Fruit fly (Drosophila melanogaster): ENCODE measurements around the gene Ptpmeg.

Gene Ptpmeg

dm6 chr3L:350651-351228, 22.8 kb downstream of the Ptpmeg start (continued):
- TF ChIP-seq CG10543 (GFP tag; optimal IDR thresholded peaks at IDR 0.05) = no peak
- no peak for TF ChIP-seq stwl (tag; optimal IDR thresholded peaks at IDR 0.05)
- TF ChIP-seq CG31388 (GFP tag; optimal IDR thresholded peaks at IDR 0.05) = peak; percentile 42
- no peak for TF ChIP-seq Dref (GFP tag; IDR thresholded peaks at IDR 0.05)
- TF ChIP-seq HmgZ (tag; optimal IDR thresholded peaks at IDR 0.05) = peak; percentile 67
- peak; percentile 70 for TF ChIP-seq CG11085 (GFP tag; IDR thresholded peaks at IDR 0.05)
- no peak for TF ChIP-seq sna (GFP tag; IDR thresholded peaks at IDR 0.05; ENCODE audit: partially characterized antibody)
- peak; percentile 87 for TF ChIP-seq CG31441 (GFP tag; IDR thresholded peaks at IDR 0.05)
- peak; percentile 37 for TF ChIP-seq tx (GFP tag; optimal IDR thresholded peaks at IDR 0.05)
- TF ChIP-seq trem (tag; optimal IDR thresholded peaks at IDR 0.05) = peak; percentile 61
- TF ChIP-seq Hmx (GFP tag; optimal IDR thresholded peaks at IDR 0.05) = no peak
- TF ChIP-seq hth (optimal IDR thresholded peaks at IDR 0.05) = no peak
- no peak for TF ChIP-seq Dp (GFP tag; optimal IDR thresholded peaks at IDR 0.05)
- peak; percentile 20 for TF ChIP-seq CG12744 (GFP tag; optimal IDR thresholded peaks at IDR 0.05)
- TF ChIP-seq slbo (GFP tag; IDR thresholded peaks at IDR 0.05) = peak; percentile 85
- no peak for TF ChIP-seq CHES-1-like (GFP tag; optimal IDR thresholded peaks at IDR 0.05)
- peak; percentile 68 for TF ChIP-seq tap (tag; optimal IDR thresholded peaks at IDR 0.05)
- TF ChIP-seq zfh1 (GFP tag; IDR thresholded peaks at IDR 0.05) = peak; percentile 70; the same call in 2 of the 3 replicates
- TF ChIP-seq Ets97D (GFP tag; optimal IDR thresholded peaks at IDR 0.05) = peak; percentile 52
- TF ChIP-seq Drgx (GFP tag; IDR thresholded peaks at IDR 0.05) = peak; percentile 71
- no peak for TF ChIP-seq CG10959 (GFP tag; IDR thresholded peaks at IDR 0.05)
- peak; percentile 29 for TF ChIP-seq psq (GFP tag; optimal IDR thresholded peaks at IDR 0.05)
- TF ChIP-seq sens (GFP tag) = peak; percentile 97
- TF ChIP-seq ranshi (GFP tag; IDR thresholded peaks at IDR 0.05) = peak; percentile 88
- no peak for TF ChIP-seq her (GFP tag; optimal IDR thresholded peaks at IDR 0.05)
- peak; percentile 69 for TF ChIP-seq CG7556 (GFP tag; optimal IDR thresholded peaks at IDR 0.05)
- TF ChIP-seq CG17385 (GFP tag; optimal IDR thresholded peaks at IDR 0.05) = no peak
- no peak for TF ChIP-seq jing (GFP tag; optimal IDR thresholded peaks at IDR 0.05)
- TF ChIP-seq Dbx (GFP tag; IDR thresholded peaks at IDR 0.05) = peak; percentile 85
- TF ChIP-seq unc-4 (GFP tag; IDR thresholded peaks at IDR 0.05; ENCODE audit: partially characterized antibody) = no peak
- no peak for TF ChIP-seq ham (GFP tag; IDR thresholded peaks at IDR 0.05)
- peak; percentile 70 for TF ChIP-seq CG14710 (tag; optimal IDR thresholded peaks at IDR 0.05)
- peak; percentile 45 for TF ChIP-seq nerfin-1 (tag; optimal IDR thresholded peaks at IDR 0.05)
- no peak for TF ChIP-seq Sin3A (optimal IDR thresholded peaks at IDR 0.05)
- peak; percentile 77; the same call in 2 of the 3 replicates for TF ChIP-seq ken (GFP tag; IDR thresholded peaks at IDR 0.05)
- TF ChIP-seq NFAT (GFP tag; IDR thresholded peaks at IDR 0.05) = peak; percentile 39; the same call in 1 of the 2 replicates
- peak; percentile 36 for TF ChIP-seq Max (GFP tag; optimal IDR thresholded peaks at IDR 0.05)
- peak; percentile 58 for TF ChIP-seq Spps (tag; optimal IDR thresholded peaks at IDR 0.05)
- TF ChIP-seq CG6254 (GFP tag; optimal IDR thresholded peaks at IDR 0.05) = peak; percentile 50
- 0 out of 2 replicates have a peak, but pooled peaks have one; percentile 32 for TF ChIP-seq Doc2 (GFP tag; IDR thresholded peaks at IDR 0.05)
- TF ChIP-seq ttk (GFP tag; IDR thresholded peaks at IDR 0.05) = peak; percentile 88
- no peak for TF ChIP-seq HLH4C (GFP tag; IDR thresholded peaks at IDR 0.05; ENCODE audit: partially characterized antibody)
- 0 out of 3 replicates have a peak, but pooled peaks have one; percentile 22 for TF ChIP-seq CG2889 (GFP tag; IDR thresholded peaks at IDR 0.05)
- peak; percentile 75 for TF ChIP-seq CG10147 (GFP tag; optimal IDR thresholded peaks at IDR 0.05)
- TF ChIP-seq gem (tag; optimal IDR thresholded peaks at IDR 0.05) = peak; percentile 84
- no peak for TF ChIP-seq YL-1 (GFP tag; optimal IDR thresholded peaks at IDR 0.05)
- TF ChIP-seq CG12299 (tag; optimal IDR thresholded peaks at IDR 0.05) = peak; percentile 1
- TF ChIP-seq ab (GFP tag; optimal IDR thresholded peaks at IDR 0.05) = no peak
- peak; percentile 85 for TF ChIP-seq E2f1 (GFP tag; IDR thresholded peaks at IDR 0.05)
- TF ChIP-seq HLH54F (GFP tag; optimal IDR thresholded peaks at IDR 0.05) = peak; percentile 46
- TF ChIP-seq Atf3 (GFP tag; optimal IDR thresholded peaks at IDR 0.05) = no peak
- TF ChIP-seq Gug (GFP tag; IDR thresholded peaks at IDR 0.05) = peak; percentile 49; the same call in 1 of the 4 replicates

Measured in whole organism, embryonic.